Worm (Caenorhabditis elegans): ENCODE results near the gene kbp-2.

ce11 chrIII:4944213-4944612, 40.5 kb upstream of the kbp-2 start, which contains the start of gene ntl-9:
- TF ChIP-seq W03F9.2 (tag; optimal IDR thresholded peaks at IDR 0.05): no peak
- TF ChIP-seq him-1 (tag; optimal IDR thresholded peaks at IDR 0.05): no peak
- TF ChIP-seq dao-5 (tag; optimal IDR thresholded peaks at IDR 0.05): no peak

All from whole organism, L4/young adult.